Fruit fly (Drosophila melanogaster) whole organism, prepupa: ENCODE data around the gene CG10365.

Experiments used
- Blimp-1 ChIP-seq: fragments of 200-800 bp; sonication (Bioruptor generic); optimal IDR thresholded peaks from 3 replicates; lab custom pipeline; 2017; ENCODE audit warnings: missing biosample characterization, missing genetic modification characterization, mild to moderate bottlenecking, moderate library complexity, missing genetic modification reagents
- CG10631 ChIP-seq: fragments of 200-800 bp; sonication (Bioruptor generic); optimal IDR thresholded peaks from 2 replicates; lab custom pipeline; 2016; ENCODE audit warnings: missing biosample characterization, missing genetic modification characterization
- CG10669 ChIP-seq: fragments of 200-800 bp; sonication (Bioruptor generic); optimal IDR thresholded peaks from 3 replicates; lab custom pipeline; 2018; ENCODE audit warnings: missing biosample characterization, mild to moderate bottlenecking, missing genetic modification characterization, moderate library complexity
- CG11902 ChIP-seq: fragments of 200-800 bp; sonication (Bioruptor generic); optimal IDR thresholded peaks from 3 replicates; lab custom pipeline; 2016; ENCODE audit warnings: missing biosample characterization, missing genetic modification characterization
- CG1621 ChIP-seq: fragments of 200-800 bp; sonication (Bioruptor generic); optimal IDR thresholded peaks from 3 replicates; lab custom pipeline; 2018; ENCODE audit warnings: missing biosample characterization, mild to moderate bottlenecking, missing genetic modification characterization
- CG31627 ChIP-seq: fragments of 200-800 bp; sonication (Bioruptor generic); optimal IDR thresholded peaks from 3 replicates; lab custom pipeline; 2016; ENCODE audit warnings: missing biosample characterization, missing genetic modification characterization
- CG32006 ChIP-seq: fragments of 200-800 bp; sonication (Bioruptor generic); optimal IDR thresholded peaks from 3 replicates; lab custom pipeline; 2017; ENCODE audit warnings: missing biosample characterization, mild to moderate bottlenecking, missing genetic modification characterization
- CG3919 ChIP-seq: fragments of 200-800 bp; sonication (Bioruptor generic); optimal IDR thresholded peaks from 3 replicates; lab custom pipeline; 2016; ENCODE audit warnings: missing biosample characterization, missing genetic modification characterization
- CG6276 ChIP-seq: fragments of 200-800 bp; sonication (Bioruptor generic); optimal IDR thresholded peaks from 2 replicates; lab custom pipeline; 2017; ENCODE audit warnings: missing biosample characterization, mild to moderate bottlenecking, missing genetic modification characterization
- CG6792 ChIP-seq: fragments of 200-800 bp; sonication (Bioruptor generic); optimal IDR thresholded peaks from 3 replicates; lab custom pipeline; 2016; ENCODE audit warnings: missing biosample characterization, missing genetic modification characterization
- CG6854 ChIP-seq: fragments of 200-800 bp; sonication (Bioruptor generic); optimal IDR thresholded peaks from 2 replicates; lab custom pipeline; 2017; ENCODE audit warnings: missing biosample characterization, mild to moderate bottlenecking, missing genetic modification characterization
- CG7368 ChIP-seq: fragments of 200-800 bp; sonication (Bioruptor generic); optimal IDR thresholded peaks from 3 replicates; lab custom pipeline; 2016; ENCODE audit warnings: missing biosample characterization, missing genetic modification characterization
- CG8119 ChIP-seq: fragments of 200-800 bp; sonication (Bioruptor generic); IDR thresholded peaks from 3 replicates; pipeline ENCODE4 v1.3.6; 2022; ENCODE audit warnings: missing biosample characterization, missing genetic modification characterization
- CG8319 ChIP-seq: fragments of 200-800 bp; sonication (Bioruptor generic); optimal IDR thresholded peaks from 3 replicates; lab custom pipeline; 2016; ENCODE audit warnings: missing biosample characterization, missing genetic modification characterization
- CG9139 ChIP-seq: fragments of 200-800 bp; sonication (Bioruptor generic); optimal IDR thresholded peaks from 3 replicates; lab custom pipeline; 2017; ENCODE audit warnings: missing biosample characterization, mild to moderate bottlenecking, missing genetic modification characterization
- Eip93F ChIP-seq: fragments of 200-800 bp; sonication (Bioruptor generic); optimal IDR thresholded peaks from 2 replicates; lab custom pipeline; 2016; ENCODE audit warnings: missing biosample characterization, mild to moderate bottlenecking, missing genetic modification characterization
- Gug ChIP-seq: fragments of 200-800 bp; sonication (Bioruptor generic); IDR thresholded peaks from 2 replicates; pipeline ENCODE4 v1.3.6; 2022; ENCODE audit warnings: missing biosample characterization, missing genetic modification characterization
- Lpt ChIP-seq: fragments of 200-800 bp; sonication (Bioruptor generic); optimal IDR thresholded peaks from 3 replicates; lab custom pipeline; 2016; ENCODE audit warnings: missing biosample characterization, missing genetic modification characterization
- OdsH ChIP-seq: fragments of 200-800 bp; sonication (Bioruptor generic); optimal IDR thresholded peaks from 3 replicates; lab custom pipeline; 2016; ENCODE audit warnings: missing biosample characterization, missing genetic modification characterization
- Sox15 ChIP-seq: fragments of 200-800 bp; sonication (Bioruptor generic); optimal IDR thresholded peaks from 3 replicates; lab custom pipeline; 2016; ENCODE audit warnings: missing biosample characterization, missing genetic modification characterization
- acj6 ChIP-seq: fragments of 200-800 bp; sonication (Bioruptor generic); optimal IDR thresholded peaks from 3 replicates; lab custom pipeline; 2016; ENCODE audit warnings: missing biosample characterization, missing genetic modification characterization
- cyc ChIP-seq: fragments of 200-800 bp; sonication (Bioruptor generic); optimal IDR thresholded peaks from 3 replicates; lab custom pipeline; 2016; ENCODE audit warnings: missing biosample characterization, missing genetic modification characterization
- dac ChIP-seq: fragments of 200-800 bp; sonication (Bioruptor generic); optimal IDR thresholded peaks from 2 replicates; lab custom pipeline; 2017; ENCODE audit warnings: missing biosample characterization, mild to moderate bottlenecking, missing genetic modification characterization
- dsx ChIP-seq: fragments of 200-800 bp; optimal IDR thresholded peaks from 3 replicates; lab custom pipeline; 2019; ENCODE audit warnings: missing biosample characterization, mild to moderate bottlenecking, missing genetic modification characterization, moderate library complexity; ENCODE audit not compliant: poor library complexity, severe bottlenecking
- eg ChIP-seq: fragments of 200-800 bp; sonication (Bioruptor generic); IDR thresholded peaks from 3 replicates; pipeline ENCODE4 v1.3.6; 2022; ENCODE audit warnings: missing biosample characterization, missing genetic modification characterization
- esn ChIP-seq: fragments of 200-800 bp; sonication (Bioruptor generic); optimal IDR thresholded peaks from 2 replicates; lab custom pipeline; 2016; ENCODE audit warnings: missing biosample characterization, mild to moderate bottlenecking, missing genetic modification characterization, moderate library complexity
- fd59A ChIP-seq: fragments of 200-800 bp; sonication (Bioruptor generic); optimal IDR thresholded peaks from 2 replicates; lab custom pipeline; 2017; ENCODE audit warnings: missing biosample characterization, mild to moderate bottlenecking, missing genetic modification characterization, missing genetic modification reagents
- fd85E ChIP-seq: fragments of 200-800 bp; sonication (Bioruptor generic); optimal IDR thresholded peaks from 3 replicates; lab custom pipeline; 2016; ENCODE audit warnings: missing biosample characterization, missing genetic modification characterization
- pdm3 ChIP-seq: fragments of 200-800 bp; sonication (Bioruptor generic); optimal IDR thresholded peaks from 3 replicates; lab custom pipeline; 2016; ENCODE audit warnings: missing biosample characterization, missing genetic modification characterization
- salr ChIP-seq, 2 experiments: fragments of 200-800 bp; sonication (Bioruptor generic); optimal IDR thresholded peaks; 3 replicates each; lab custom pipeline; 2016 to 2018; ENCODE audit warnings: missing biosample characterization in 2 of 2, missing genetic modification characterization in 2 of 2, mild to moderate bottlenecking in 1 of 2
- ss ChIP-seq, 2 experiments: fragments of 200-800 bp; sonication (Bioruptor generic); optimal IDR thresholded peaks; 2 replicates in 1 of 2; 3 replicates in 1 of 2; lab custom pipeline; 2017 to 2018; ENCODE audit warnings: mild to moderate bottlenecking in 2 of 2, missing biosample characterization in 2 of 2, missing genetic modification characterization in 2 of 2, moderate library complexity in 1 of 2
- svp ChIP-seq: fragments of 200-800 bp; sonication (Bioruptor generic); peaks from one replicate; lab custom pipeline; 2016; ENCODE audit warnings: missing biosample characterization, missing genetic modification characterization
- topi ChIP-seq: fragments of 200-800 bp; sonication (Bioruptor generic); optimal IDR thresholded peaks from 3 replicates; lab custom pipeline; 2016; ENCODE audit warnings: missing biosample characterization, missing genetic modification characterization
- vri ChIP-seq: fragments of 200-800 bp; sonication (Bioruptor generic); optimal IDR thresholded peaks from 3 replicates; lab custom pipeline; 2016; ENCODE audit warnings: missing biosample characterization, mild to moderate bottlenecking, missing genetic modification characterization

CG10365 gene

dm6 chr3R:23713901-23714300 is 9.2 kb upstream of the CG10365 start (continued):
- TF ChIP-seq CG10669 (GFP tag; lab: Kevin White, UChicago): peak; percentile 66
- TF ChIP-seq fd59A (GFP tag; lab: Kevin White, UChicago): peak; percentile 38
- TF ChIP-seq Blimp-1 (GFP tag; lab: Kevin White, UChicago): peak; percentile 11
- TF ChIP-seq dac: no peak
- peak; percentile 93 for TF ChIP-seq svp (GFP tag; lab: Kevin White, UChicago)
- TF ChIP-seq CG11902 (GFP tag; lab: Kevin White, UChicago): peak; percentile 67
- peak; percentile 74 for TF ChIP-seq cyc (GFP tag; lab: Kevin White, UChicago)
- peak; percentile 53 for TF ChIP-seq CG1621 (tag; lab: Kevin White, UChicago)
- peak; percentile 59 for TF ChIP-seq CG32006 (GFP tag; lab: Kevin White, UChicago)
- TF ChIP-seq vri (GFP tag; lab: Kevin White, UChicago): peak; percentile 89
- peak; percentile 84 for TF ChIP-seq CG10631 (GFP tag; lab: Kevin White, UChicago)
- TF ChIP-seq eg: peak; percentile 56
- TF ChIP-seq CG6854 (GFP tag; lab: Kevin White, UChicago): peak; percentile 38
- TF ChIP-seq Lpt: peak; percentile 46
- peak; percentile 77 for TF ChIP-seq OdsH (GFP tag; lab: Kevin White, UChicago)
- peak; percentile 41 for TF ChIP-seq dsx
- no peak for TF ChIP-seq CG6276 (GFP tag; lab: Kevin White, UChicago)
- TF ChIP-seq salr (GFP tag; optimal IDR thresholded peaks at IDR 0.05; lab: Kevin White, UChicago): peak; percentile 24 to 47
- TF ChIP-seq Sox15 (GFP tag; lab: Kevin White, UChicago): peak; percentile 63
- TF ChIP-seq CG31627 (GFP tag; lab: Kevin White, UChicago): peak; percentile 90
- peak; percentile 52 for TF ChIP-seq CG9139 (GFP tag; lab: Kevin White, UChicago)
- peak; percentile 93 for TF ChIP-seq esn (GFP tag; lab: Kevin White, UChicago)
- peak in 1 of 2 experiments; percentile 75 for TF ChIP-seq ss (GFP tag; optimal IDR thresholded peaks at IDR 0.05; lab: Kevin White, UChicago)
- TF ChIP-seq fd85E (GFP tag; lab: Kevin White, UChicago): no peak
- TF ChIP-seq Eip93F (GFP tag; lab: Kevin White, UChicago): peak; percentile 69

DNA sequence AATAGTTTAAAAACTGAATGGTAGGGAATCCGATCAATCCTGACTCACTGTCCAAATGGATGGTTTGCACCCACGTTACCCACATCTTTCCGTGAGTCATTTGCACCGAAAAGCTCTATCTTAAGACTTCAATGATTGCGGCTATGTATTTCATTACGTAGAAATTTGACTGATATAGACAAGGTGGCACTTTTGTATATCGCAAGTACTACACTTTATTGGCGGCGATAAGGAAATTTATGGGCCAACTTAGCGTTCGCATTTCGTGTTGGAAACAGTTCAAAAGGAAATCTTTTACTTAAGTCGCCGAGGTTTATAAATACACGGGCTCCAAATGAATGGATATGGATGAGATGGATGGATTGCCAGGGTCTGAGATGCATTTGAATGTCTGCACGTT is 8.3 kb upstream of the CG10365 start:
- TF ChIP-seq CG10631 (GFP tag; lab: Kevin White, UChicago): no peak
- no peak for TF ChIP-seq topi
- peak; percentile 65 for TF ChIP-seq vri (GFP tag; lab: Kevin White, UChicago)

DNA sequence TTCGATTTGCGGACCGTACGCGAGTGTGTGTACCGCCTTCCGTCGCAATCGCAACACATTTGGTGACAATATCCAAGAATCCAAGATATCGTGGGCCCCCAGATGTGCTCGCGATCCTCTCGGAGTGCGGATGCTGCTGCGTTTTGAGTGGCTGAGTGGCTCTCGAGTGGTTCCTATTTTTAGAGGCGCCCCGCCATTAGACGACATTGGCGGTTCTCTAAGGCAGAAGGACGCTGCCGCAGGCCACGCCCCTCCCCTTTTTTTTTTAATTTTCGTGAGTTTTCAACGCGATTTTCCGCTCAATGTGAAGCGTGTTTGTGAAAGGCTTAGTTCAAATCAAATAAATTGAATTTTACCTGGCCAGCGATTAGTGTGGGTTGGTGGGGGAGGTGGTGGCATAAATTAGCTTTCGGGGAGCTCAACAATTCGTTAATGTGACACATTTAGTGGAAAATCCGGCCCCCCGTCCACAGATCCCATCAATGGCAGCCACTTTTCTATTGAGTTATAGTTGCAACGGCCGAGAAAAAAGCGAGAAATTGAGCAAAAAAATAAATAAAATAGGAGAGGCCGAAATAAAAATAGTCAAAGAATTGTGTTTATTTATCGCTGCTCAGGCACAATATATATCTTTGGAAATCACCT is 4.7 kb upstream of the CG10365 start, which contains the start of gene nau:
TSS of gene nau (minus strand) at position 61 of the 645 bp plus-strand sequence.
- no peak for TF ChIP-seq CG3919

DNA sequence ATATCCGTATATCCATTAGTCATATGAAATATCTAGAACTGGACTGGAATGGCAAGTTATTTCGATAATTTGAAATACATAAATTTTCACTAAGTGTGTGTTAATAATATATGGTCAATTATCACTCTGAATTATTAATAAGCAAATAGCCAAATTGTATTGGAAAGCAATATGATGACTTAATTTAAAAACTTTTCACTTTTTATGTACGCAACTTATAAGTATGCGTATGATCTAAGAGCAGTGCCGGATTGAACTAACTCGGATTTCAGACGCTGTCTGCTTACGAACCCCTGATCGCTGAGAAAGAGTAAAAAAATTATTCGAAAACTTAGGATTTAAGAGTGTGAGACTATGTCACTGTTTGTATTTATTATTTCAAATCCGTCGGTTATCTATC is 1.6 kb upstream of the CG10365 start, which contains the start of gene CG10232:
TSS of gene CG10232 (minus strand) at position 101 of the 400 bp plus-strand sequence.
- TF ChIP-seq CG8319 (GFP tag; lab: Kevin White, UChicago): no peak
- TF ChIP-seq Gug: no peak
- TF ChIP-seq topi: no peak
- TF ChIP-seq CG7368 (GFP tag; lab: Kevin White, UChicago): no peak
- no peak for TF ChIP-seq CG6792 (GFP tag; lab: Kevin White, UChicago)
- no peak for TF ChIP-seq Sox15 (GFP tag; lab: Kevin White, UChicago)
- TF ChIP-seq cyc (GFP tag; lab: Kevin White, UChicago): no peak
- TF ChIP-seq Lpt: no peak
- TF ChIP-seq svp (GFP tag; lab: Kevin White, UChicago): no peak
- TF ChIP-seq pdm3 (GFP tag; lab: Kevin White, UChicago): no peak
- no peak for TF ChIP-seq acj6
- TF ChIP-seq CG8119 (GFP tag; lab: Robert Waterston, UW): no peak
- no peak for TF ChIP-seq CG3919
- no peak for TF ChIP-seq CG10669 (GFP tag; lab: Kevin White, UChicago)
